Worm (Caenorhabditis elegans): ENCODE data around the gene sre-41.

The sre-41 gene

ce11 chrII:12389783-12390182 is 1.7 kb downstream of the sre-41 start, which contains the start of gene Y57A10B.6:
Y57A10B.6 (plus strand) TSS chrII:12390083.
- no peak for TF ChIP-seq let-607 (tag; optimal IDR thresholded peaks at IDR 0.05)
- no peak for TF ChIP-seq egl-44 (GFP tag; IDR thresholded peaks at IDR 0.05)
- no peak for TF ChIP-seq gei-17 (GFP tag; optimal IDR thresholded peaks at IDR 0.05)
- TF ChIP-seq ztf-22 (GFP tag; optimal IDR thresholded peaks at IDR 0.05): no peak
- TF ChIP-seq hrde-1 (tag; optimal IDR thresholded peaks at IDR 0.05; ENCODE audit: borderline replicate concordance): no peak

DNA sequence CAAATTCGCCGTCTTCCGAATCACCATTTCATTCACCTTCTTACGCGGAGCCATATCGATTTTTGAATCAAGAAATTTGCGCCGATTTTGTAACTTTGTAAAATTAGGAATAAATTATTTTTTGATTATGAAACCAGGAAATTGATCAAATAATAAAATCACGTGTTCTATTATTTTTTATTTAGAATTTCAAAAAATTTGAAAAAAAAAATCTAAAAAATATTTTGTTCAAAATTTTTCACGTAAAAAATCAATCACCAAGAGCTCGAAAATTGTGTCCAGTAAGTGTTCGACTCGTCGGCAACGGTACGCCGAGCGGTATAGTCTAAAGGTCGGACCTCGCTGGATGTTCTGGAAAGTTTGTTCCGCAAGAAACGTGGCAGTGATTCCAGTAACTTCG is 5.6 kb downstream of the sre-41 start, which contains the start of gene Y57A10B.7:
Y57A10B.7 (minus strand) TSS at position 101 of the 400 bp plus-strand sequence.
- no peak for TF ChIP-seq D2030.7 (GFP tag; IDR thresholded peaks at IDR 0.05)
- no peak for TF ChIP-seq nhr-27 (tag; optimal IDR thresholded peaks at IDR 0.05)
- no peak for TF ChIP-seq snpc-1.3 (tag; optimal IDR thresholded peaks at IDR 0.05; ENCODE audit: insufficient read depth)
- TF ChIP-seq snpc-1.1 (tag; optimal IDR thresholded peaks at IDR 0.05; ENCODE audit: insufficient read depth): no peak
- no peak for TF ChIP-seq snpc-3.4 (tag; optimal IDR thresholded peaks at IDR 0.05)
- no peak for TF ChIP-seq madf-3 (GFP tag; IDR thresholded peaks at IDR 0.05)
- no peak for TF ChIP-seq efl-1 (GFP tag; optimal IDR thresholded peaks at IDR 0.05)
- no peak for TF ChIP-seq ztf-28 (GFP tag; IDR thresholded peaks at IDR 0.05)
- TF ChIP-seq B0035.1 (tag; optimal IDR thresholded peaks at IDR 0.05): no peak
- no peak for TF ChIP-seq let-526 (GFP tag; IDR thresholded peaks at IDR 0.05)
- no peak for TF ChIP-seq hrde-1 (tag; optimal IDR thresholded peaks at IDR 0.05; ENCODE audit: borderline replicate concordance)

ce11 chrII:12394138-12394537 is 6.1 kb downstream of the sre-41 start:
- TF ChIP-seq sea-2 (GFP tag; IDR thresholded peaks at IDR 0.05) (no peak), Y56A3A.18 (GFP tag; IDR thresholded peaks at IDR 0.05) (no peak), F37B4.10 (GFP tag; IDR thresholded peaks at IDR 0.05) (no peak), ztf-22 (GFP tag; optimal IDR thresholded peaks at IDR 0.05) (no peak), let-526 (GFP tag; IDR thresholded peaks at IDR 0.05) (no peak), ztf-26 (tag; optimal IDR thresholded peaks at IDR 0.05) (no peak), snpc-3.4 (tag; optimal IDR thresholded peaks at IDR 0.05) (no peak), ets-4 (GFP tag; optimal IDR thresholded peaks at IDR 0.05) (no peak), hlh-12 (tag; optimal IDR thresholded peaks at IDR 0.05) (no peak), rpc-1 (optimal IDR thresholded peaks at IDR 0.05) (no peak), rpc-1 (tag; optimal IDR thresholded peaks at IDR 0.05) (no peak), nhr-27 (tag; optimal IDR thresholded peaks at IDR 0.05) (no peak), ceh-91 (GFP tag; IDR thresholded peaks at IDR 0.05) (no peak), Y79H2A.3 (GFP tag; conservative IDR thresholded peaks at IDR 0.05) (no peak), ccch-3 (GFP tag; optimal IDR thresholded peaks at IDR 0.05) (no peak), F57C9.4 (tag; optimal IDR thresholded peaks at IDR 0.05) (no peak), F39B2.1 (GFP tag; IDR thresholded peaks at IDR 0.05) (no peak), ceh-27 (GFP tag; optimal IDR thresholded peaks at IDR 0.05) (no peak), mel-28 (tag; optimal IDR thresholded peaks at IDR 0.05; ENCODE audit: borderline replicate concordance) (no peak), gei-17 (GFP tag; optimal IDR thresholded peaks at IDR 0.05) (no peak), madf-8 (GFP tag; conservative IDR thresholded peaks at IDR 0.05) (no peak)

DNA sequence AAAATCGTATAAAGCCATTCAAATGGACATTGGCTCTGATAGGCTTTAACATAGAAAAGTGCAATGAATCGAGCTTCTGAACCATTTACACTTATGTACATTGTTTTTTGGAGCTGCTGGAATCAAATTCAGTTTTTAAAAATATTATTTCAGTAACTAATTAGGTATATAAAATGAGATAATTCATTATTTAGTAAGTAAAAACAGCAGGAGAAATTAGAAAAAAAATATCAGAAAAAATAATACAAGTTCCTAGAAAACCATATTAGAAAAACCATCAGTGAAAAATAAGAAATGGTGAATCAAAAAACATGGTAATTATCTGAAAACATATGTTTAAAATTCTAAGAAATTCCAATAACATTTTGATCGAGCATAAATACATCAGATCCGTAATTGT is 9.6 kb downstream of the sre-41 start, which contains the start of gene F57G9.7:
F57G9.7 (minus strand) TSS at position 101 of the 400 bp plus-strand sequence.
- TF ChIP-seq F57C9.4 (tag; optimal IDR thresholded peaks at IDR 0.05): no peak
- TF ChIP-seq F22D6.2 (tag; optimal IDR thresholded peaks at IDR 0.05): no peak
- no peak for TF ChIP-seq dpl-1 (GFP tag; optimal IDR thresholded peaks at IDR 0.05)
- no peak for TF ChIP-seq dpff-1 (tag; optimal IDR thresholded peaks at IDR 0.05)
- no peak for TF ChIP-seq F33H1.4 (GFP tag; IDR thresholded peaks at IDR 0.05)
- no peak for TF ChIP-seq tlf-1 (GFP tag; optimal IDR thresholded peaks at IDR 0.05)
- no peak for TF ChIP-seq F55B11.4 (tag; optimal IDR thresholded peaks at IDR 0.05; ENCODE audit: borderline replicate concordance, insufficient read depth)

All from whole organism, young adult.